Worm (Caenorhabditis elegans) whole organism, L3 larva: ENCODE data around the gene F12F6.7.

Experiments used
- ceh-28 ChIP-seq: fragments of 150-350 bp; optimal IDR thresholded peaks from 2 replicates; lab custom pipeline; 2014; ENCODE audit warnings: missing biosample characterization, missing genetic modification reagents, missing genetic modification characterization
- egl-27 ChIP-seq: sonication (generic microtip); optimal IDR thresholded peaks from 4 replicates; lab custom pipeline; 2017; ENCODE audit warnings: missing biosample characterization, missing genetic modification reagents, missing genetic modification characterization
- lsy-12 ChIP-seq: sonication (generic microtip); optimal IDR thresholded peaks from 2 replicates; lab custom pipeline; 2016; ENCODE audit warnings: mild to moderate bottlenecking, missing genetic modification characterization, missing compliant biosample characterization
- mdl-1 ChIP-seq: fragments of 150-350 bp; optimal IDR thresholded peaks from 2 replicates; lab custom pipeline; 2014; ENCODE audit warnings: missing biosample characterization, missing genetic modification characterization
- nhr-23 ChIP-seq: fragments of 150-350 bp; optimal IDR thresholded peaks from 2 replicates; lab custom pipeline; 2014; ENCODE audit warnings: missing biosample characterization, missing genetic modification reagents, missing genetic modification characterization
- nhr-28 ChIP-seq: fragments of 150-350 bp; optimal IDR thresholded peaks from 2 replicates; lab custom pipeline; 2014; ENCODE audit warnings: missing biosample characterization, missing genetic modification characterization
- nhr-67 ChIP-seq: fragments of 150-350 bp; optimal IDR thresholded peaks from 2 replicates; lab custom pipeline; 2014; ENCODE audit warnings: missing biosample characterization, missing genetic modification characterization
- nhr-76 ChIP-seq: fragments of 150-350 bp; sonication (generic microtip); optimal IDR thresholded peaks from 5 replicates; lab custom pipeline; 2014; ENCODE audit warnings: missing biosample characterization, missing genetic modification characterization
- skn-1 ChIP-seq: fragments of 150-350 bp; optimal IDR thresholded peaks from 2 replicates; lab custom pipeline; 2014; ENCODE audit warnings: missing biosample characterization, missing genetic modification characterization

F12F6.7 gene

ce11 chrIV:11510664-11511063 lies 51.0 kb downstream of the F12F6.7 start, which contains the start of gene M04B2.6:
M04B2.6 (minus strand) TSS chrIV:11510764.
- no peak for TF ChIP-seq lsy-12 (tag; lab: Kevin White, UChicago)
- no peak for TF ChIP-seq nhr-28 (tag; lab: Kevin White, UChicago)
- no peak for TF ChIP-seq nhr-67 (tag; lab: Kevin White, UChicago)
- TF ChIP-seq egl-27 (tag; lab: Kevin White, UChicago), result no peak
- TF ChIP-seq nhr-76 (tag; lab: Kevin White, UChicago), result no peak
- no peak for TF ChIP-seq skn-1 (tag; lab: Kevin White, UChicago)
- TF ChIP-seq mdl-1 (tag; lab: Kevin White, UChicago), result no peak
- no peak for TF ChIP-seq ceh-28 (tag; lab: Kevin White, UChicago)
- TF ChIP-seq nhr-23, result no peak
- TF ChIP-seq, all 47 proteins: peak for 0
